Fruit fly (Drosophila melanogaster) whole organism: ENCODE results near the gene CG16813.

Source experiments
- CG8478 ChIP-seq: fragments of >200 bp; optimal IDR thresholded peaks from 2 replicates; lab custom pipeline; 2018; ENCODE audit warnings: inconsistent platforms
- Dll ChIP-seq: fragments of >200 bp; optimal IDR thresholded peaks from 2 replicates; lab custom pipeline; 2017
- EcR ChIP-seq, 2 experiments: fragments of >200 bp; optimal IDR thresholded peaks; 2 replicates each; lab custom pipeline; 2017; ENCODE audit warnings: missing biosample characterization in 2 of 2, missing genetic modification characterization in 2 of 2, missing genetic modification reagents in 2 of 2
- pan ChIP-seq: fragments of >200 bp; optimal IDR thresholded peaks from 2 replicates; lab custom pipeline; 2017
- psq ChIP-seq: fragments of >200 bp; optimal IDR thresholded peaks from 2 replicates; lab custom pipeline; 2017
- usp ChIP-seq: fragments of >200 bp; optimal IDR thresholded peaks from 2 replicates; lab custom pipeline; 2017; ENCODE audit warnings: missing biosample characterization, missing genetic modification characterization, mixed read lengths

The CG16813 gene

DNA sequence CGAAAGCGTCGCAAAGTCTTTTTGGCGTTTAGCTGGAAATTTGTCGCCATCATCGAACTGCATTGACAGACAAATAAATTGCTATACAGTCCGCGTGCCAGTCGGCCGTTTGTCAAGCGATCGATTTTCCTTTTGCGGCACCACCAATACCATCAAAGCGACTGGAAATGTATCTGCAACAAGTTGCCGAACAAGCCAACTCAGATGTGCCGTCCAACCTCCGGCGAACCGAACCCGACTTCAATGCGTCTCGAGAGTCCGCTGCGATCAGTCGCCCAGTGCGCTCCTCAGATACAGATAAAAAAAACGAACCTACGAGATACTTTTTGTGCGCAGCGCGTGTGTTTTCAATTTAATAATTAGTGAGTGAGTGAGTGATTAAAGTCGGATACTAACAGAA, 39.3 kb downstream of the CG16813 start:
- TF ChIP-seq Dll (no peak), CG8478 (lab: Kevin White, UChicago) (no peak), pan (lab: Kevin White, UChicago) (no peak), usp (GFP tag; lab: Kevin White, UChicago) (no peak), psq (lab: Kevin White, UChicago) (no peak), EcR (GFP tag; optimal IDR thresholded peaks at IDR 0.05; lab: Kevin White, UChicago) (no peak)

DNA sequence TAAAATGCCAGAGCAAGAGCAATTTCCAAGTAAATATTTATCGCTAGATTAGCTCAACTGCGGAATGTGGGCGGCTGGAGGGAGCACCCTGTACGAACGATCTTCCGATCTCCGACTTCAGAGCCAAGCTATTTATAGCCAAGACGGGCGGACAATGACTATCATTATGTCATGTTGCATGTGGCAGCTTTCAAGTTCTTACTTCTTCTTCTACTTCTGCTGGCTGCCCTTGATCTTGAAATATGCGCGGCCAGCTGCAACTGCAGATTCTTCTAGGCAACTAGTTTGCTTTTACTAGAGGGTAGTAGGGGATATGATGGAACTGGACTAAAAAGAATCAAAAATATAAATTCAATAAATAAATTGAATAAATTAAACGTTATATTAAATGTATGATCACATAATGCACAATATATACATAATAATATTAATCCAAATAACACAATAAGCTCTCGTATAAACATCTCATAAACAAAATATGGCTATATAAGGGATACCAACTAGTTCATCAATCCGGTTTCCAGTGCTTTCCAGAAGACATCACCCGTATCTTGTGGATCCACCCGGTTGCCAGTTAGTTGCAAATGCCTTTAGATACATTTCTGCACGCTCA, 40.8 kb downstream of the CG16813 start:
- no peak for TF ChIP-seq usp (GFP tag; lab: Kevin White, UChicago)
- no peak for TF ChIP-seq CG8478 (lab: Kevin White, UChicago)
- TF ChIP-seq EcR (GFP tag; optimal IDR thresholded peaks at IDR 0.05; lab: Kevin White, UChicago), result no peak
- TF ChIP-seq pan (lab: Kevin White, UChicago), result no peak
- TF ChIP-seq psq (lab: Kevin White, UChicago), result no peak
- TF ChIP-seq Dll, result no peak

DNA sequence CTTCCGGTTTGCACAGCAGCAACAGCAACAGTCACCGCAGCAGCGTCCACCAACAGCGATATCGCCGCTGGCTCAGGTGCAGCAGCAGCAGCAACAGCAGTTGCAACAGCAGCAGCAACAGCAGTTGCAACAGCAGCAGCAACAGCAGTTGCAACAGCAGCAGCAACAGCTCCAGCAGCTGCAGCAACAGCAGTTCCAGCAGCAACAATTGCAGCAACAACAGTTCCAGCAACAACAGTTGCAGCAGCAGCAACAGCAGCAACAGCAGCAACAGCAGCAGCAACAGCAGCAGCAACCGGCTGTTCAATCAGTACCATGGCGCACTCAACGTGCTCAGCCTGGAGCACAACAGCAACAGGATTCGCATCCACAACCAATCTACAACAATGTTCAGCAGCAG, 45.2 kb downstream of the CG16813 start:
- TF ChIP-seq pan (lab: Kevin White, UChicago) (no peak), CG8478 (lab: Kevin White, UChicago) (no peak), EcR (GFP tag; optimal IDR thresholded peaks at IDR 0.05; lab: Kevin White, UChicago) (no peak), Dll (no peak), psq (lab: Kevin White, UChicago) (no peak), usp (GFP tag; lab: Kevin White, UChicago) (no peak)
